Worm (Caenorhabditis elegans): ENCODE measurements around the gene npax-1.

DNA sequence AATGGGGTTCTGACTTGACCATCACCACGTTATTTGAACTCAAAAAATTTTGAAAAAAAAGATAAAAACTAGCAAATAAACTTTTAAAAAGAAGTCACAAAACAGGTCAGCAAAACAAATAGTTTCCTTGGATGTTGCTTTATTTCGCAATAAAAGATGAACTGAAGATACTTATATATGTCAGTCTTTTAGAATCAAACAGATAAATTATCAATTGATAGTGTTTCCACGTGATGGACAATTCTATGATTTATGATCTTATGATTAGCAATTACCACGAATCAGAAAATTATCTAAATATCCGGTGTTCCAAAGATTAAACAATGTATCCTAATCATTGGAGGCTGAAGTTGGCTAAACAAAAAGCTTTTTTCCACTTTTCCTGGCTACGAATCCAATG lies 43.4 kb downstream of the npax-1 start:
- TF ChIP-seq lin-39 (tag; optimal IDR thresholded peaks at IDR 0.05) (no peak), unc-39 (tag; optimal IDR thresholded peaks at IDR 0.05) (no peak), ZK546.5 (tag; optimal IDR thresholded peaks at IDR 0.05) (no peak), nhr-43 (tag; optimal IDR thresholded peaks at IDR 0.05; ENCODE audit: poor library complexity, severe bottlenecking) (peak; percentile 75), pha-4 (tag; optimal IDR thresholded peaks at IDR 0.05) (peak; percentile 6), ama-1 (optimal IDR thresholded peaks at IDR 0.05) (no peak), mml-1 (tag; optimal IDR thresholded peaks at IDR 0.05) (no peak)

Measured in whole organism, L3 larva.